Worm (Caenorhabditis elegans) whole organism, L1 larva: ENCODE data around the gene C56C10.7.

Experiments
- C16A3.4 ChIP-seq: fragments of 150-350 bp; optimal IDR thresholded peaks from 2 replicates; lab custom pipeline; 2014; ENCODE audit warnings: missing biosample characterization, missing genetic modification characterization
- C34B4.2 ChIP-seq: sonication (generic microtip); optimal IDR thresholded peaks from 2 replicates; lab custom pipeline; 2017; ENCODE audit warnings: mild to moderate bottlenecking, missing genetic modification characterization, missing compliant biosample characterization
- F16B12.6 ChIP-seq: fragments of 150-350 bp; optimal IDR thresholded peaks from 2 replicates; lab custom pipeline; 2014; ENCODE audit warnings: missing biosample characterization, missing genetic modification characterization
- aha-1 ChIP-seq: fragments of 150-350 bp; optimal IDR thresholded peaks from 2 replicates; lab custom pipeline; 2014; ENCODE audit warnings: missing biosample characterization, missing genetic modification characterization
- alr-1 ChIP-seq: fragments of 200-800 bp; sonication (Bioruptor generic); optimal IDR thresholded peaks from 2 replicates; lab custom pipeline; 2018; ENCODE audit warnings: borderline replicate concordance, mild to moderate bottlenecking, missing genetic modification characterization, missing compliant biosample characterization
- ama-1 ChIP-seq: fragments of 150-350 bp; optimal IDR thresholded peaks from 2 replicates; lab custom pipeline; 2014
- blmp-1 ChIP-seq: fragments of 150-350 bp; optimal IDR thresholded peaks from 2 replicates; lab custom pipeline; 2014; ENCODE audit warnings: missing biosample characterization, missing genetic modification characterization
- ceh-82 ChIP-seq, 3 experiments: fragments of 150-350 bp in 1 of 3; sonication (generic microtip) in 2 of 3; optimal IDR thresholded peaks; 2 replicates each; lab custom pipeline; 2014 to 2017; ENCODE audit warnings: missing biosample characterization in 3 of 3, missing genetic modification characterization in 3 of 3
- dsc-1 ChIP-seq: sonication (generic microtip); optimal IDR thresholded peaks from 2 replicates; lab custom pipeline; 2016; ENCODE audit warnings: mild to moderate bottlenecking, missing genetic modification characterization, missing compliant biosample characterization
- efl-1 ChIP-seq, 4 experiments: fragments of 150-350 bp; optimal IDR thresholded peaks in 3 of 4; peaks in 1 of 4; 1 replicate in 1 of 4; 2 replicates in 3 of 4; lab custom pipeline; 2014; ENCODE audit warnings: missing biosample characterization in 2 of 4, missing genetic modification characterization in 2 of 4, missing genetic modification reagents in 2 of 4
- efl-3 ChIP-seq: fragments of 200-800 bp; sonication (Bioruptor generic); optimal IDR thresholded peaks from 2 replicates; lab custom pipeline; 2018; ENCODE audit warnings: mild to moderate bottlenecking, missing genetic modification characterization, missing compliant biosample characterization
- egl-13 ChIP-seq: sonication (generic microtip); optimal IDR thresholded peaks from 2 replicates; lab custom pipeline; 2016; ENCODE audit warnings: missing genotype, missing genetic modification reagents, missing genetic modification characterization, missing compliant biosample characterization
- egl-27 ChIP-seq, 2 experiments: fragments of 150-350 bp in 1 of 2; sonication (generic microtip); optimal IDR thresholded peaks; 3 replicates each; lab custom pipeline; 2017 to 2018; ENCODE audit warnings: missing biosample characterization in 2 of 2, missing genetic modification characterization in 2 of 2, missing genetic modification reagents in 2 of 2
- elt-2 ChIP-seq: sonication (generic microtip); optimal IDR thresholded peaks from 2 replicates; lab custom pipeline; 2016; ENCODE audit warnings: missing genetic modification characterization, mild to moderate bottlenecking, inconsistent platforms, missing compliant biosample characterization, missing genetic modification reagents
- elt-3 ChIP-seq, 6 experiments: fragments of 150-350 bp in 1 of 6; sonication (generic microtip); optimal IDR thresholded peaks; 2 replicates each; lab custom pipeline; 2017 to 2018; ENCODE audit warnings: missing biosample characterization in 6 of 6, missing genetic modification characterization in 6 of 6, inconsistent platforms in 1 of 6
- fkh-10 ChIP-seq: sonication (generic microtip); optimal IDR thresholded peaks from 2 replicates; lab custom pipeline; 2017; ENCODE audit warnings: missing biosample characterization, missing genetic modification reagents, missing genetic modification characterization
- fkh-4 ChIP-seq: sonication (generic microtip); optimal IDR thresholded peaks from 2 replicates; lab custom pipeline; 2016; ENCODE audit warnings: missing compliant biosample characterization, missing genetic modification characterization, borderline replicate concordance
- grh-1 ChIP-seq: fragments of 200-800 bp; sonication (Bioruptor generic); IDR thresholded peaks from 2 replicates; pipeline ENCODE4 v1.3.6; 2022; ENCODE audit warnings: missing genetic modification reagents, missing genetic modification characterization, missing compliant biosample characterization
- hlh-17 ChIP-seq: fragments of 200-800 bp; sonication (Bioruptor generic); optimal IDR thresholded peaks from 2 replicates; lab custom pipeline; 2018; ENCODE audit warnings: missing genetic modification characterization, mild to moderate bottlenecking, missing compliant biosample characterization, moderate library complexity, borderline replicate concordance
- hlh-4 ChIP-seq: sonication (generic microtip); optimal IDR thresholded peaks from 2 replicates; lab custom pipeline; 2016; ENCODE audit warnings: mild to moderate bottlenecking, missing genetic modification characterization, missing compliant biosample characterization
- jun-1 ChIP-seq: fragments of 150-350 bp; optimal IDR thresholded peaks from 2 replicates; lab custom pipeline; 2014; ENCODE audit warnings: missing biosample characterization, missing genetic modification reagents, missing genetic modification characterization
- lin-14 ChIP-seq: fragments of 200-800 bp; sonication (Bioruptor generic); optimal IDR thresholded peaks from 2 replicates; lab custom pipeline; 2018; ENCODE audit warnings: mild to moderate bottlenecking, missing genetic modification characterization, moderate library complexity, missing compliant biosample characterization
- lin-15B ChIP-seq: fragments of 150-350 bp; sonication (generic microtip); optimal IDR thresholded peaks from 3 replicates; lab custom pipeline; 2014; ENCODE audit warnings: missing biosample characterization, missing genetic modification characterization
- lir-3 ChIP-seq: sonication (generic microtip); optimal IDR thresholded peaks from 2 replicates; lab custom pipeline; 2016; ENCODE audit warnings: mild to moderate bottlenecking, missing genetic modification characterization, moderate library complexity, missing compliant biosample characterization; ENCODE audit not compliant: poor library complexity
- lsy-2 ChIP-seq, 2 experiments: fragments of 150-350 bp; optimal IDR thresholded peaks; 2 replicates each; lab custom pipeline; 2014; ENCODE audit warnings: missing biosample characterization in 2 of 2, missing genetic modification characterization in 2 of 2
- mab-9 ChIP-seq: fragments of 200-800 bp; sonication (Bioruptor generic); IDR thresholded peaks from 2 replicates; pipeline ENCODE4 v1.3.6; 2022; ENCODE audit warnings: missing genetic modification reagents, missing genetic modification characterization, missing compliant biosample characterization
- mdl-1 ChIP-seq, 2 experiments: fragments of 150-350 bp; optimal IDR thresholded peaks; 2 replicates each; lab custom pipeline; 2014 to 2017; ENCODE audit warnings: missing biosample characterization in 2 of 2, missing genetic modification characterization in 2 of 2, inconsistent platforms in 1 of 2
- mef-2 ChIP-seq: fragments of 150-350 bp; optimal IDR thresholded peaks from 2 replicates; lab custom pipeline; 2014; ENCODE audit warnings: missing biosample characterization, missing genetic modification characterization
- nhr-11 ChIP-seq: fragments of 150-350 bp; optimal IDR thresholded peaks from 2 replicates; lab custom pipeline; 2014; ENCODE audit warnings: missing biosample characterization, missing genetic modification characterization
- nhr-12 ChIP-seq: sonication (generic microtip); optimal IDR thresholded peaks from 2 replicates; lab custom pipeline; 2017; ENCODE audit warnings: missing biosample characterization, missing genetic modification characterization
- nhr-19 ChIP-seq: fragments of 200-800 bp; sonication (Bioruptor generic); conservative IDR thresholded peaks from 2 replicates; pipeline ENCODE4 v1.3.6; 2022; ENCODE audit warnings: missing genetic modification characterization, missing compliant biosample characterization
- nhr-237 ChIP-seq: fragments of 150-350 bp; optimal IDR thresholded peaks from 2 replicates; lab custom pipeline; 2014; ENCODE audit warnings: missing biosample characterization, missing genetic modification characterization
- nhr-71 ChIP-seq: sonication (generic microtip); optimal IDR thresholded peaks from 2 replicates; lab custom pipeline; 2016; ENCODE audit warnings: mild to moderate bottlenecking, missing genetic modification characterization, moderate library complexity, missing compliant biosample characterization
- nhr-85 ChIP-seq: sonication (generic microtip); peaks from one replicate; lab custom pipeline; 2016; ENCODE audit warnings: missing genetic modification characterization, inconsistent platforms, missing compliant biosample characterization
- pag-3 ChIP-seq: sonication (generic microtip); optimal IDR thresholded peaks from 2 replicates; lab custom pipeline; 2017; ENCODE audit warnings: missing genetic modification characterization, mild to moderate bottlenecking, missing compliant biosample characterization, antibody characterized with exemption, borderline replicate concordance; ENCODE audit not compliant: insufficient read depth
- pax-3 ChIP-seq: fragments of 200-800 bp; sonication (Bioruptor generic); optimal IDR thresholded peaks from 2 replicates; lab custom pipeline; 2018; ENCODE audit warnings: mild to moderate bottlenecking, missing genetic modification characterization, moderate library complexity, missing compliant biosample characterization
- pqm-1 ChIP-seq: sonication (generic microtip); optimal IDR thresholded peaks from 3 replicates; lab custom pipeline; 2017; ENCODE audit warnings: missing biosample characterization, missing genetic modification characterization
- skn-1 ChIP-seq: fragments of 150-350 bp; optimal IDR thresholded peaks from 2 replicates; lab custom pipeline; 2014; ENCODE audit warnings: missing biosample characterization, missing genetic modification characterization
- snpc-4 ChIP-seq: fragments of 150-350 bp; optimal IDR thresholded peaks from 2 replicates; lab custom pipeline; 2014; ENCODE audit warnings: missing biosample characterization, missing genetic modification characterization
- snu-23 ChIP-seq: sonication (generic microtip); optimal IDR thresholded peaks from 2 replicates; lab custom pipeline; 2016; ENCODE audit warnings: missing genetic modification characterization, missing compliant biosample characterization
- sox-4 ChIP-seq: sonication (generic microtip); optimal IDR thresholded peaks from 2 replicates; lab custom pipeline; 2016; ENCODE audit warnings: missing genetic modification characterization, missing compliant biosample characterization
- sup-37 ChIP-seq: fragments of 200-800 bp; sonication (Bioruptor generic); optimal IDR thresholded peaks from 2 replicates; lab custom pipeline; 2018; ENCODE audit warnings: mild to moderate bottlenecking, missing genetic modification characterization, missing compliant biosample characterization
- swsn-7 ChIP-seq: sonication (generic microtip); optimal IDR thresholded peaks from 2 replicates; lab custom pipeline; 2016; ENCODE audit warnings: missing genetic modification characterization, missing compliant biosample characterization
- tbx-2 ChIP-seq: sonication (generic microtip); optimal IDR thresholded peaks from 2 replicates; lab custom pipeline; 2016; ENCODE audit warnings: missing genetic modification characterization, missing compliant biosample characterization
- tlp-1 ChIP-seq: fragments of 150-350 bp; optimal IDR thresholded peaks from 2 replicates; lab custom pipeline; 2014; ENCODE audit warnings: missing biosample characterization, missing genetic modification characterization
- unc-130 ChIP-seq: fragments of 150-350 bp; optimal IDR thresholded peaks from 2 replicates; lab custom pipeline; 2017; ENCODE audit warnings: missing biosample characterization, missing genetic modification characterization, inconsistent platforms
- unc-86 ChIP-seq: sonication (generic microtip); optimal IDR thresholded peaks from 2 replicates; lab custom pipeline; 2016; ENCODE audit warnings: missing genetic modification characterization, missing compliant biosample characterization
- unc-98 ChIP-seq: fragments of 200-800 bp; sonication (Bioruptor generic); IDR thresholded peaks from 2 replicates; pipeline ENCODE4 v1.3.6; 2022; ENCODE audit warnings: missing genetic modification characterization, missing compliant biosample characterization
- vab-15 ChIP-seq: sonication (generic microtip); optimal IDR thresholded peaks from 2 replicates; lab custom pipeline; 2017; ENCODE audit warnings: missing genotype, mild to moderate bottlenecking, missing genetic modification characterization, missing compliant biosample characterization
- zag-1 ChIP-seq: fragments of 150-350 bp; optimal IDR thresholded peaks from 2 replicates; lab custom pipeline; 2014; ENCODE audit warnings: missing biosample characterization, missing genetic modification characterization
- ztf-11 ChIP-seq, 2 experiments: sonication (generic microtip); optimal IDR thresholded peaks; 2 replicates each; lab custom pipeline; 2016 to 2017; ENCODE audit warnings: missing genetic modification characterization in 2 of 2, missing biosample characterization in 1 of 2, missing compliant biosample characterization in 1 of 2
- ztf-4 ChIP-seq: fragments of 150-350 bp; optimal IDR thresholded peaks from 2 replicates; lab custom pipeline; 2014; ENCODE audit warnings: missing biosample characterization, missing genetic modification characterization

C56C10.7 gene

DNA sequence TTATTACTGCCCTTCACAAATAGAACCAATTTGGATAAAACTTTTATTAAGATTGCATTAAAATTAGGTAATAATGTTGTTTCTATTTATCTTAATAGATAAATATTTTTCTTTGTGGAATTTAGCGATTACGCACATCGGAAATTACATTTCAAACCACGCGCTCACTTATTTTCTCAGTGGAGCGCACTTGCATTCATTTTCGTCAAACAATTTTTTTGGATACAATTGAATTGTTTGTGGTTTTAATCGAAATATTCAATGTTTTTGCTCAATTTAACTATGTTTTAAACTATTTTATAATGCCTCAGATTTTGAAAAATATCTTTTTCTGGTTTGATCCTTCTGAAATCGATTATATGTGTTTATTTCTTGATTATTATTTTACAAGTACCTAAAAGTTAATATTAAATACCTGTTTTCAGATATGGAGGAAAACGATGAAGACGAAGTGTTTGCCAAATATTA, 51.4 kb downstream of the C56C10.7 start, which contains the start of gene utp-20 (continued):
- TF ChIP-seq dsc-1 (no peak), nhr-85 (tag; lab: Kevin White, UChicago) (peak; percentile 65), pqm-1 (no peak), lin-15B (peak; percentile 22), unc-86 (tag; lab: Kevin White, UChicago) (no peak), tlp-1 (tag; lab: Kevin White, UChicago) (no peak), fkh-10 (peak; percentile 3), vab-15 (tag; lab: Kevin White, UChicago) (no peak), elt-2 (tag; lab: Kevin White, UChicago) (peak; percentile 5), alr-1 (tag; lab: Kevin White, UChicago) (no peak), nhr-11 (no peak), egl-13 (tag; lab: Kevin White, UChicago) (no peak), C34B4.2 (tag; lab: Kevin White, UChicago) (no peak), nhr-19 (GFP tag; lab: Robert Waterston, UW) (no peak; the same call in 1 of the 2 replicates), elt-3 (tag; optimal IDR thresholded peaks at IDR 0.05; lab: Kevin White, UChicago) (peak in 1 of 6 experiments; percentile 35), lsy-2 (tag; optimal IDR thresholded peaks at IDR 0.05; lab: Kevin White, UChicago) (peak; percentile 69 to 82), ceh-82 (tag; optimal IDR thresholded peaks at IDR 0.05; lab: Kevin White, UChicago) (peak in 2 of 3 experiments; percentile 4 to 43), mab-9 (GFP tag; lab: Robert Waterston, UW) (no peak), lin-14 (GFP tag; lab: Kevin White, UChicago) (peak; percentile 60), snpc-4 (no peak), ztf-11 (tag; optimal IDR thresholded peaks at IDR 0.05; lab: Kevin White, UChicago) (no peak), F16B12.6 (peak; percentile 30), jun-1 (tag; lab: Kevin White, UChicago) (no peak), snu-23 (GFP tag; lab: Kevin White, UChicago) (peak; percentile 67), lir-3 (tag; lab: Kevin White, UChicago) (no peak), ztf-4 (no peak), blmp-1 (tag; lab: Kevin White, UChicago) (peak; percentile 49), swsn-7 (peak; percentile 50), unc-130 (tag; lab: Kevin White, UChicago) (peak; percentile 19), fkh-4 (no peak), tbx-2 (no peak), nhr-12 (tag; lab: Kevin White, UChicago) (no peak), hlh-17 (GFP tag; lab: Kevin White, UChicago) (no peak), grh-1 (GFP tag; lab: Robert Waterston, UW) (no peak), aha-1 (tag; lab: Kevin White, UChicago) (no peak), mef-2 (tag; lab: Kevin White, UChicago) (no peak), efl-3 (GFP tag; lab: Kevin White, UChicago) (no peak), mdl-1 (tag; optimal IDR thresholded peaks at IDR 0.05; lab: Kevin White, UChicago) (peak in 1 of 2 experiments; percentile 10), skn-1 (tag; lab: Kevin White, UChicago) (peak; percentile 59), efl-1 (optimal IDR thresholded peaks at IDR 0.05; lab: Kevin White, UChicago) (peak; percentile 81 to 92), efl-1 (GFP tag; optimal IDR thresholded peaks at IDR 0.05 in 1 of 2; lab: Kevin White, UChicago) (peak; percentile 92 to 99), C16A3.4 (peak; percentile 83), unc-98 (no peak), nhr-237 (tag; lab: Kevin White, UChicago) (no peak), zag-1 (tag; lab: Kevin White, UChicago) (no peak), ama-1 (lab: Kevin White, UChicago) (no peak), pag-3 (tag; lab: Kevin White, UChicago) (no peak), egl-27 (tag; optimal IDR thresholded peaks at IDR 0.05; lab: Kevin White, UChicago) (no peak), sup-37 (GFP tag; lab: Kevin White, UChicago) (no peak), pax-3 (tag; lab: Kevin White, UChicago) (no peak), sox-4 (tag; lab: Kevin White, UChicago) (no peak), nhr-71 (tag; lab: Kevin White, UChicago) (peak; percentile 66), hlh-4 (tag; lab: Kevin White, UChicago) (no peak)
